Fruit fly (Drosophila melanogaster) S2 (cell line): ENCODE results near the gene mbt.

ENCODE experiments used
- CG8478 ChIP-seq: fragments of >200 bp; optimal IDR thresholded peaks from 2 replicates; lab custom pipeline; 2018
- CTCF ChIP-seq, 2 experiments: fragments of >200 bp; optimal IDR thresholded peaks; 2 replicates each; lab custom pipeline; 2018

Gene mbt

dm6 chrX:16610601-16611058 lies at the start of gene mbt:
Gene mbt (plus strand): TSS chrX:16610685.
- peak; percentile 9 to 31 for TF ChIP-seq CTCF (optimal IDR thresholded peaks at IDR 0.05; lab: Kevin White, UChicago)
- TF ChIP-seq CG8478 (lab: Kevin White, UChicago): no peak

- TF ChIP-seq CTCF (optimal IDR thresholded peaks at IDR 0.05; lab: Kevin White, UChicago) (peak in 1 of 2 experiments; percentile 30), CG8478 (lab: Kevin White, UChicago) (no peak)
These were observed 48.2 kb upstream of the mbt start for dm6 chrX:16562259-16562658.

- no peak for TF ChIP-seq CTCF (optimal IDR thresholded peaks at IDR 0.05; lab: Kevin White, UChicago)
- no peak for TF ChIP-seq CG8478 (lab: Kevin White, UChicago)
These were observed 45.1 kb upstream of the mbt start for dm6 chrX:16565377-16565776.

- no peak for TF ChIP-seq CTCF (optimal IDR thresholded peaks at IDR 0.05; lab: Kevin White, UChicago)
- no peak for TF ChIP-seq CG8478 (lab: Kevin White, UChicago)
These were observed 39.8 kb upstream of the mbt start for dm6 chrX:16570572-16571224.

dm6 chrX:16573659-16574058 lies 36.8 kb upstream of the mbt start:
- TF ChIP-seq CG8478 (lab: Kevin White, UChicago): no peak
- TF ChIP-seq CTCF (optimal IDR thresholded peaks at IDR 0.05; lab: Kevin White, UChicago): no peak

- TF ChIP-seq CTCF (optimal IDR thresholded peaks at IDR 0.05; lab: Kevin White, UChicago): no peak
- TF ChIP-seq CG8478 (lab: Kevin White, UChicago): no peak
These were observed 36.4 kb upstream of the mbt start for dm6 chrX:16574114-16574513.

dm6 chrX:16575097-16575496 lies 35.4 kb upstream of the mbt start:
- TF ChIP-seq CTCF (optimal IDR thresholded peaks at IDR 0.05; lab: Kevin White, UChicago): no peak
- no peak for TF ChIP-seq CG8478 (lab: Kevin White, UChicago)

dm6 chrX:16579978-16580377 lies 30.5 kb upstream of the mbt start:
- TF ChIP-seq CTCF (optimal IDR thresholded peaks at IDR 0.05; lab: Kevin White, UChicago) (no peak), CG8478 (lab: Kevin White, UChicago) (no peak)

dm6 chrX:16581703-16582102 lies 28.8 kb upstream of the mbt start:
- TF ChIP-seq CTCF (optimal IDR thresholded peaks at IDR 0.05; lab: Kevin White, UChicago) (no peak), CG8478 (lab: Kevin White, UChicago) (no peak)

dm6 chrX:16582145-16582544 lies 28.3 kb upstream of the mbt start:
- TF ChIP-seq CG8478 (lab: Kevin White, UChicago): no peak
- no peak for TF ChIP-seq CTCF (optimal IDR thresholded peaks at IDR 0.05; lab: Kevin White, UChicago)

- no peak for TF ChIP-seq CG8478 (lab: Kevin White, UChicago)
- TF ChIP-seq CTCF (optimal IDR thresholded peaks at IDR 0.05; lab: Kevin White, UChicago): no peak
These were observed 26.8 kb upstream of the mbt start for dm6 chrX:16583730-16584129.

- no peak for TF ChIP-seq CTCF (optimal IDR thresholded peaks at IDR 0.05; lab: Kevin White, UChicago)
- TF ChIP-seq CG8478 (lab: Kevin White, UChicago): no peak
These were observed 24.9 kb upstream of the mbt start for dm6 chrX:16585569-16585968.

- no peak for TF ChIP-seq CG8478 (lab: Kevin White, UChicago)
- no peak for TF ChIP-seq CTCF (optimal IDR thresholded peaks at IDR 0.05; lab: Kevin White, UChicago)
These were observed 24.2 kb upstream of the mbt start for dm6 chrX:16586178-16586890.

- no peak for TF ChIP-seq CG8478 (lab: Kevin White, UChicago)
- TF ChIP-seq CTCF (optimal IDR thresholded peaks at IDR 0.05; lab: Kevin White, UChicago): no peak
These were observed 23.3 kb upstream of the mbt start, which contains the start of gene CanA-14F for dm6 chrX:16587021-16587667. Gene CanA-14F (minus strand): TSS chrX:16587172.

dm6 chrX:16587668-16588046 lies 22.8 kb upstream of the mbt start, which contains the start of gene CG13014:
Gene CG13014 (plus strand): TSS chrX:16587873.
- no peak for TF ChIP-seq CTCF (optimal IDR thresholded peaks at IDR 0.05; lab: Kevin White, UChicago)
- no peak for TF ChIP-seq CG8478 (lab: Kevin White, UChicago)
